Worm (Caenorhabditis elegans): ENCODE results near the gene C05G5.5.

The C05G5.5 gene

ce11 chrX:14759549-14759948 is 1.4 kb downstream of the C05G5.5 start:
- no peak for TF ChIP-seq unc-130 (GFP tag; optimal IDR thresholded peaks at IDR 0.05)
- TF ChIP-seq C17E4.6 (GFP tag; IDR thresholded peaks at IDR 0.05): no peak
- TF ChIP-seq F57C9.4 (tag; optimal IDR thresholded peaks at IDR 0.05): no peak
- TF ChIP-seq mcd-1 (GFP tag; IDR thresholded peaks at IDR 0.05): no peak
- TF ChIP-seq sea-2 (GFP tag; IDR thresholded peaks at IDR 0.05): no peak
- no peak for TF ChIP-seq bed-1 (GFP tag; IDR thresholded peaks at IDR 0.05)
- TF ChIP-seq pbrm-1 (GFP tag; IDR thresholded peaks at IDR 0.05): no peak
- no peak for TF ChIP-seq rcor-1 (GFP tag; IDR thresholded peaks at IDR 0.05)
- TF ChIP-seq nfya-2 (GFP tag; IDR thresholded peaks at IDR 0.05): no peak
- TF ChIP-seq ztf-3 (GFP tag; optimal IDR thresholded peaks at IDR 0.05): no peak
- TF ChIP-seq mes-4 (tag; optimal IDR thresholded peaks at IDR 0.05): no peak
- no peak for TF ChIP-seq repo-1 (tag; optimal IDR thresholded peaks at IDR 0.05)

ce11 chrX:14757641-14758220 is 3.2 kb downstream of the C05G5.5 start:
- TF ChIP-seq F37B4.10 (GFP tag; IDR thresholded peaks at IDR 0.05) (no peak), hmg-1.2 (GFP tag; IDR thresholded peaks at IDR 0.05) (peak; percentile 33), snpc-4 (GFP tag; optimal IDR thresholded peaks at IDR 0.05) (no peak), snpc-4 (tag; optimal IDR thresholded peaks at IDR 0.05) (peak in 3 of 4 experiments; percentile 36 to 88 (median 86)), ceh-100 (GFP tag; IDR thresholded peaks at IDR 0.05) (no peak), snpc-1.1 (tag; optimal IDR thresholded peaks at IDR 0.05; ENCODE audit: insufficient read depth) (peak; percentile 1)

- no peak for TF ChIP-seq snpc-4 (GFP tag; optimal IDR thresholded peaks at IDR 0.05)
- peak in 2 of 4 experiments; percentile 8 to 17 for TF ChIP-seq snpc-4 (tag; optimal IDR thresholded peaks at IDR 0.05)
- 0 out of 2 replicates have a peak, but pooled peaks have one; percentile 8 for TF ChIP-seq mcd-1 (GFP tag; IDR thresholded peaks at IDR 0.05)
- peak; percentile 19 for TF ChIP-seq F52B5.7 (tag; optimal IDR thresholded peaks at IDR 0.05)
- TF ChIP-seq zfh-2 (GFP tag; conservative IDR thresholded peaks at IDR 0.05): peak; percentile 73
- no peak for TF ChIP-seq ztf-28 (GFP tag; IDR thresholded peaks at IDR 0.05)
- no peak for TF ChIP-seq F57C9.4 (tag; optimal IDR thresholded peaks at IDR 0.05)
These were observed 4.3 kb downstream of the C05G5.5 start for ce11 chrX:14756606-14757005.

- no peak for TF ChIP-seq somi-1 (GFP tag; optimal IDR thresholded peaks at IDR 0.05)
- peak; percentile 7 to 62 for TF ChIP-seq let-607 (tag; optimal IDR thresholded peaks at IDR 0.05)
- peak; percentile 71 for TF ChIP-seq nhr-80 (tag; optimal IDR thresholded peaks at IDR 0.05)
These were observed 5.1 kb downstream of the C05G5.5 start for ce11 chrX:14755847-14756246.

ce11 chrX:14753514-14754076 is 7.3 kb downstream of the C05G5.5 start, which contains the start of gene sucl-1:
Gene sucl-1 (plus strand): TSS chrX:14754026.
- TF ChIP-seq F57C9.4 (tag; optimal IDR thresholded peaks at IDR 0.05) (no peak), ama-1 (optimal IDR thresholded peaks at IDR 0.05) (no peak), ama-1 (GFP tag; optimal IDR thresholded peaks at IDR 0.05) (peak in 1 of 2 experiments; percentile 39), chd-7 (tag; optimal IDR thresholded peaks at IDR 0.05) (peak; percentile 70), atf-7 (tag; optimal IDR thresholded peaks at IDR 0.05) (peak; percentile 20), dpff-1 (tag; optimal IDR thresholded peaks at IDR 0.05) (no peak), ztf-18 (tag; optimal IDR thresholded peaks at IDR 0.05) (peak; percentile 88), lin-35 (GFP tag; optimal IDR thresholded peaks at IDR 0.05) (peak in 1 of 3 experiments; percentile 64), nhr-80 (tag; optimal IDR thresholded peaks at IDR 0.05) (peak; percentile 99), lin-54 (GFP tag; optimal IDR thresholded peaks at IDR 0.05) (peak; percentile 50), tlf-1 (GFP tag; optimal IDR thresholded peaks at IDR 0.05) (peak; percentile 12), cebp-1 (GFP tag; IDR thresholded peaks at IDR 0.05) (peak; percentile 55; the same call in 1 of the 2 replicates), cebp-1 (tag; optimal IDR thresholded peaks at IDR 0.05) (peak; percentile 86), F22D6.2 (tag; optimal IDR thresholded peaks at IDR 0.05) (peak; percentile 58), somi-1 (GFP tag; optimal IDR thresholded peaks at IDR 0.05) (peak; percentile 35), Y56A3A.18 (GFP tag; IDR thresholded peaks at IDR 0.05) (no peak), pbrm-1 (GFP tag; IDR thresholded peaks at IDR 0.05) (peak; percentile 54; the same call in 1 of the 2 replicates), ets-4 (GFP tag; optimal IDR thresholded peaks at IDR 0.05) (peak; percentile 86), attf-3 (GFP tag; conservative IDR thresholded peaks at IDR 0.05) (0 out of 2 replicates have a peak, but pooled peaks have one; percentile 36), mcd-1 (GFP tag; IDR thresholded peaks at IDR 0.05) (peak; percentile 67), ztf-26 (tag; optimal IDR thresholded peaks at IDR 0.05) (peak; percentile 73), K12H6.12 (tag; optimal IDR thresholded peaks at IDR 0.05) (peak; percentile 73)
